Worm (Caenorhabditis elegans) whole organism, L4/young adult: ENCODE measurements around the gene C12D5.9.

ENCODE experiments used
- W03F9.2 ChIP-seq: fragments of 150-350 bp; optimal IDR thresholded peaks from 2 replicates; lab custom pipeline; 2014; ENCODE audit warnings: missing biosample characterization, missing genetic modification characterization
- dao-5 ChIP-seq: sonication (generic microtip); optimal IDR thresholded peaks from 2 replicates; lab custom pipeline; 2016; ENCODE audit warnings: missing genotype, missing genetic modification characterization, moderate library complexity, missing compliant biosample characterization

- TF ChIP-seq dao-5: no peak
- no peak for TF ChIP-seq W03F9.2 (tag; lab: Kevin White, UChicago)
Observed at ce11 chrV:7723967-7724544, 34.3 kb upstream of the C12D5.9 start, which contains the start of the genes ZK105.6 and ZK105.8.
